Worm (Caenorhabditis elegans): ENCODE results near the gene ZK154.1.

The ZK154.1 gene

ce11 chrX:7823108-7823704 lies 43.8 kb downstream of the ZK154.1 start, which contains the start of gene eef-1A.2 (continued):
- TF ChIP-seq skn-1 (tag; optimal IDR thresholded peaks at IDR 0.05) (peak; percentile 89), pha-4 (tag; optimal IDR thresholded peaks at IDR 0.05) (peak; percentile 99), nhr-77 (tag; optimal IDR thresholded peaks at IDR 0.05) (peak; percentile 71), lsy-12 (tag; optimal IDR thresholded peaks at IDR 0.05) (peak; percentile 92), aly-2 (tag; optimal IDR thresholded peaks at IDR 0.05) (no peak), unc-39 (tag; optimal IDR thresholded peaks at IDR 0.05) (no peak), ceh-16 (tag; optimal IDR thresholded peaks at IDR 0.05) (peak; percentile 49), ztf-4 (tag; optimal IDR thresholded peaks at IDR 0.05) (peak; percentile 51), pqm-1 (tag; optimal IDR thresholded peaks at IDR 0.05) (peak; percentile 84), fos-1 (tag; optimal IDR thresholded peaks at IDR 0.05) (peak; percentile 35)

DNA sequence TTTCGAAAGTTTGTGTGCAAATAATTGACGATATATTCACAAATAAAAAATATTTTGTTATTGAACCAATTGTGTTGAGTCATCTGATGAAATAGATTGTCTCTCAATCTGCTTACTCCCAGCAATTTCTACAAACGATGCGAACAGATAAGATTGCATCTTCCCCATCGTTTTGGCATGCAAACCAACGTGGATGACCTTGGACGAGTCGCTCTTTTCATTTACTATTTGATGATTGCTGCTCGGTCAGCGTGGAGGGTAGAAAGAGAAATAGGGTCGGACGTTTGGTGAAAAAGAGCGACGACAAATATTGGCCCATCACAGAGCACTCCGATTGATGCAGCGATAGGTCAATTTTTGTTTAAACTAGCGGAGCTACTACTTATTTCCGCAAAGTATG lies 46.3 kb downstream of the ZK154.1 start:
- no peak for TF ChIP-seq zag-1 (tag; optimal IDR thresholded peaks at IDR 0.05)
- no peak for TF ChIP-seq nhr-76 (tag; optimal IDR thresholded peaks at IDR 0.05)
- no peak for TF ChIP-seq R02D3.7 (tag; optimal IDR thresholded peaks at IDR 0.05)
- TF ChIP-seq nhr-43 (tag; optimal IDR thresholded peaks at IDR 0.05; ENCODE audit: poor library complexity, severe bottlenecking) = peak; percentile 31
- TF ChIP-seq skn-1 (tag; optimal IDR thresholded peaks at IDR 0.05) = no peak
- no peak for TF ChIP-seq fkh-10 (GFP tag; optimal IDR thresholded peaks at IDR 0.05)
- no peak for TF ChIP-seq unc-62 (GFP tag; optimal IDR thresholded peaks at IDR 0.05)
- peak in 2 of 3 experiments; percentile 50 to 58 for TF ChIP-seq elt-3 (tag; optimal IDR thresholded peaks at IDR 0.05)
- no peak for TF ChIP-seq unc-39 (tag; optimal IDR thresholded peaks at IDR 0.05)
- TF ChIP-seq eor-1 (tag; optimal IDR thresholded peaks at IDR 0.05) = no peak
- peak; percentile 7 for TF ChIP-seq tbx-2 (tag; optimal IDR thresholded peaks at IDR 0.05)
- no peak for TF ChIP-seq nhr-28 (tag; optimal IDR thresholded peaks at IDR 0.05)
- TF ChIP-seq nhr-67 (tag; optimal IDR thresholded peaks at IDR 0.05) = no peak
- TF ChIP-seq hmg-11 (tag; optimal IDR thresholded peaks at IDR 0.05) = peak; percentile 4
- peak; percentile 77 for TF ChIP-seq ama-1 (optimal IDR thresholded peaks at IDR 0.05)
- no peak for TF ChIP-seq ztf-11 (tag; optimal IDR thresholded peaks at IDR 0.05)
- TF ChIP-seq lin-39 (tag; optimal IDR thresholded peaks at IDR 0.05) = peak; percentile 26
- no peak for TF ChIP-seq ZK546.5 (tag; optimal IDR thresholded peaks at IDR 0.05)
- peak; percentile 70 for TF ChIP-seq pha-4 (tag; optimal IDR thresholded peaks at IDR 0.05)
- no peak for TF ChIP-seq egl-27 (tag; optimal IDR thresholded peaks at IDR 0.05)
- TF ChIP-seq nhr-23 (tag; optimal IDR thresholded peaks at IDR 0.05) = peak; percentile 53
- TF ChIP-seq daf-12 (tag; optimal IDR thresholded peaks at IDR 0.05) = no peak
- no peak for TF ChIP-seq lin-15B (tag; optimal IDR thresholded peaks at IDR 0.05)
- TF ChIP-seq mdl-1 (tag; optimal IDR thresholded peaks at IDR 0.05) = no peak
- TF ChIP-seq aly-2 (tag; optimal IDR thresholded peaks at IDR 0.05) = no peak
- peak; percentile 26 for TF ChIP-seq lsy-12 (tag; optimal IDR thresholded peaks at IDR 0.05)
- TF ChIP-seq ceh-82 (tag; optimal IDR thresholded peaks at IDR 0.05) = no peak
- no peak for TF ChIP-seq nhr-77 (tag; optimal IDR thresholded peaks at IDR 0.05)
- TF ChIP-seq jun-1 (tag; optimal IDR thresholded peaks at IDR 0.05) = peak; percentile 41
- peak; percentile 91 for TF ChIP-seq elt-1 (tag; optimal IDR thresholded peaks at IDR 0.05)
- TF ChIP-seq ceh-9 (tag; optimal IDR thresholded peaks at IDR 0.05) = no peak
- no peak for TF ChIP-seq fkh-2 (tag; optimal IDR thresholded peaks at IDR 0.05)
- peak; percentile 18 for TF ChIP-seq egl-5 (tag; optimal IDR thresholded peaks at IDR 0.05)
- TF ChIP-seq mml-1 (tag; optimal IDR thresholded peaks at IDR 0.05) = no peak
- no peak for TF ChIP-seq snpc-4 (tag; optimal IDR thresholded peaks at IDR 0.05)
- peak; percentile 13 for TF ChIP-seq nhr-12 (tag; optimal IDR thresholded peaks at IDR 0.05)
- no peak for TF ChIP-seq sea-2 (GFP tag; optimal IDR thresholded peaks at IDR 0.05)
- peak; percentile 84 for TF ChIP-seq nhr-25 (tag; optimal IDR thresholded peaks at IDR 0.05)
- TF ChIP-seq ceh-28 (tag; optimal IDR thresholded peaks at IDR 0.05) = peak; percentile 84
- peak; percentile 56 for TF ChIP-seq nfya-1 (tag; optimal IDR thresholded peaks at IDR 0.05; ENCODE audit: insufficient read depth)
- no peak for TF ChIP-seq pqm-1 (tag; optimal IDR thresholded peaks at IDR 0.05)
- TF ChIP-seq elt-2 (tag; optimal IDR thresholded peaks at IDR 0.05) = peak; percentile 50
- no peak for TF ChIP-seq nhr-11 (tag; optimal IDR thresholded peaks at IDR 0.05)
